Fruit fly (Drosophila melanogaster): ENCODE data around the gene Gorab.

Gene Gorab

dm6 chr3L:17411273-17411672 is 17.4 kb downstream of the Gorab start:
- no peak for TF ChIP-seq CG17801 (GFP tag; optimal IDR thresholded peaks at IDR 0.05; ENCODE audit: partially characterized antibody)

DNA sequence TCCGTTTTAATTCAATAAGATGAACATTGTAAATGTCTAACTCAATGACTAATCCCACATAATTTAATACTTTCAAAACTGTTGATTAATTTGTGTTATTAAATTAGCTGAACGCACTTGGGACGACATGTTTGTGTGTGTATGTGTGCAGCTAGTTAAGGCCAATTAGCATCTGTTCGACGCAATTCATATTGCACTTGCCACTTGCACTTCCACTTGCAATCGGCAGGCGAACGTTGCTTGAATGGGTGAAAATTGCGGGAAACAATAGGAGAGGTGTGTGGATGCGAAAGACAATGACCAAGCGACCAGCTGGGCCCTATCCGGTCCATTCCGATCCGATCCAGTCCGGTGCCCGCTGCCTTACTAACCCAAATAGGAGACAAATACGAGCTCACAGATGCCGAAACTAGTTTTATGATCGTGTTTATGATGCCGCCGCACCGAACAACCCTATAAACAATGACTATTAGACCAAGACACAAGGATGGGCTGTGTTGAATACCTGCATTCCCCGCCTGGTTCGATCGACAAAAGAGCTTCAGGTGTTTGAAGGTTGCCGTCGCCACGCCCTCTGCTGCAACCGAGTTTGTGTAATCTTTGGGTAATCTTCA is 21.0 kb downstream of the Gorab start:
- TF ChIP-seq CG17801 (GFP tag; optimal IDR thresholded peaks at IDR 0.05; ENCODE audit: partially characterized antibody) = no peak

dm6 chr3L:17407073-17407472 is 21.6 kb downstream of the Gorab start:
- no peak for TF ChIP-seq CG17801 (GFP tag; optimal IDR thresholded peaks at IDR 0.05; ENCODE audit: partially characterized antibody)

- TF ChIP-seq CG17801 (GFP tag; optimal IDR thresholded peaks at IDR 0.05; ENCODE audit: partially characterized antibody) = no peak
Observed at dm6 chr3L:17404646-17405045, 24.0 kb downstream of the Gorab start.

- no peak for TF ChIP-seq CG17801 (GFP tag; optimal IDR thresholded peaks at IDR 0.05; ENCODE audit: partially characterized antibody)
Observed at dm6 chr3L:17403268-17403667, 25.4 kb downstream of the Gorab start.

dm6 chr3L:17402399-17402798 is 26.2 kb downstream of the Gorab start:
- no peak for TF ChIP-seq CG17801 (GFP tag; optimal IDR thresholded peaks at IDR 0.05; ENCODE audit: partially characterized antibody)

DNA sequence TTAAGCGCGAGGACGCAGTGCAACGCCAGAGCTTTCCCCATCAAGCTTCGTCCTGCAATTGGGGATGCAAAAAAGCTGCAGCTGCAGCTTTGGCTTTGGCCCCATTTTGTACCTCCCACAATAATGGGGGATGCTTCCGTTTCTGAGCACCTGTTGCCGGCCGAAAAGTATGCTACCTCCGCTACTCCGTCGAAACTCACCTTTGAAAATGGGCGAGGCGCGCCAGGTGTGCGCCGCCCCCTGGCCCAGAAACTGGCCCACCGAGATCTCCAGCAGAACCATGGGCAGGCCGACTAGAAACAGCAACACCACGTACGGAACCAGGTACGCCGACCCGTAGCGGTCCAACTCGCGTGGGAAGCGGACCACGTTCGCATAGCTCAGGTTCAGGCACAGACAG is 27.2 kb downstream of the Gorab start:
- no peak for TF ChIP-seq CG17801 (GFP tag; optimal IDR thresholded peaks at IDR 0.05; ENCODE audit: partially characterized antibody)

DNA sequence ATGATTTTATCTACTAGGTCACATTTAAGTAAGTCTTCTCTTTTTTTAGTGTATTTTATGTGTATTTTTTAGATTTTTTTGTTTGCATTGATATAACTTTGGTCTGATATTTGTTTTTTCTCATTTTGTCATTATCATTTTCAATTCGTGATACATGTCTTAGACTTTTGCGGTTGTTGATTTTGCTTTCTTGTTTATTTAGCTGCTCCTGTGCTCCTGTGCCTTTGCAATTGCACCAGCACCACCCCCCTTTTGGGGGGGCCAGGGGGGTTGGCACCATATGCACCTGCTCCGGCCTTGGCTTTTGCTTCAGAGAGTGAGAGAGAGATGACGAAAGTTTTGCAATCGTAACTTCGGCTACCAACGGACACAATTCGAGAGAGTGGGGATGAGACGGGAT is 27.7 kb downstream of the Gorab start:
- no peak for TF ChIP-seq CG17801 (GFP tag; optimal IDR thresholded peaks at IDR 0.05; ENCODE audit: partially characterized antibody)

DNA sequence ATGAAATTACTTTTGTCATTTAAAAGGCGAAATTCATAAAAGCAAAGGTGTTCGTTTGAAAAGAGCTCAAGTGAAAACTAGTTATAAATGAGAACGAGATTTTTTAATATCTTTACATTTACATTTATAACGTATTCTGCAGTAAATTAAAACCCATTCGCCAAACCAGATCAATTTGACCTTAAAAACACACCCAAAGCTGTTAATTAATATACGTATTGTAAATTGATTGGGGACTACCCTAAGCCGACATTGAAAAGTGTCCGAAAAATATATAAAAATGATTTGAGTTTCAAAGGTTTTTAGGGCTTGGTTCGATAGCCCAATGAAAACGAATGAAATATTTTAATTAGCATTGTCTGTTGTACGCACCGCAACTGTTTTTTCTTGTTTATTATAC is 29.6 kb downstream of the Gorab start:
- no peak for TF ChIP-seq CG17801 (GFP tag; optimal IDR thresholded peaks at IDR 0.05; ENCODE audit: partially characterized antibody)

- no peak for TF ChIP-seq CG17801 (GFP tag; optimal IDR thresholded peaks at IDR 0.05; ENCODE audit: partially characterized antibody)
Observed at dm6 chr3L:17394435-17395017, 34.1 kb downstream of the Gorab start.

DNA sequence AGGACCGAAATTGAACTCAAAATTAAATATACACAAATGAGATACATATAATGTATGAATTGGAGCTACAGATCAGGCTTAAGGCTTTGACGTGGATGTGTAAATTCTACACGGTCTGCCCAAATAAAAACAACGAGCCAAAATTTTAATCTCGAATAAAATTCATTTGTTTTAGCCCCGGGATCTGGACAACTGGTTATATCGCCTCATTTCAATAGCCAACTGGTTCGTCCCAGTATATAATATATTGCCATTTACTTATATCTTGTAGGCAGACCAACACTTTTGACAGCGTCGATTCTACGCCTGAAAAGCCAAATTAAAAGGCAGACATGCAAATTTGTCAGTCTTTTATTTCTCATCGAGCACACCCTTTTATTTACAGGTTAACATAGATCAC is 35.5 kb downstream of the Gorab start:
- TF ChIP-seq CG17801 (GFP tag; optimal IDR thresholded peaks at IDR 0.05; ENCODE audit: partially characterized antibody) = no peak

dm6 chr3L:17392412-17392811 is 36.2 kb downstream of the Gorab start:
- TF ChIP-seq CG17801 (GFP tag; optimal IDR thresholded peaks at IDR 0.05; ENCODE audit: partially characterized antibody) = no peak

DNA sequence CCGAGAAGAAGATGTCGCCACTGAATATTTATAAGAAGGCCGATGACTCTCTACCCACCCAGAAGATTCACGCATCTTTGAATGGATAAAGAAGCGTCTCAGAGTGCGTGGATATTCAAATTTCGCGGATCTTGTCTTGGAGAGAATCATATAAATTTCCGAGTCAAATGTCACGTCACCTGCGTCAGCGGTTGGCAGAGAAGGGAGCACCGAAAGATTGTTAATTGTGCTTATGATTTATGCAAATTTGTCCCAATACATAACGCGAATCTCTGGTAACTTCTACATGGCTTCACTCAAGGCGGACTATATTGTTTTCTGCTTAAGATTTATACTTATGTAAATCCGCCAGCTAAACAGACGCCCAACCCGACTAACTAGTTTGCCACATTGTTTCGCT is 37.5 kb downstream of the Gorab start:
- no peak for TF ChIP-seq CG17801 (GFP tag; optimal IDR thresholded peaks at IDR 0.05; ENCODE audit: partially characterized antibody)

DNA sequence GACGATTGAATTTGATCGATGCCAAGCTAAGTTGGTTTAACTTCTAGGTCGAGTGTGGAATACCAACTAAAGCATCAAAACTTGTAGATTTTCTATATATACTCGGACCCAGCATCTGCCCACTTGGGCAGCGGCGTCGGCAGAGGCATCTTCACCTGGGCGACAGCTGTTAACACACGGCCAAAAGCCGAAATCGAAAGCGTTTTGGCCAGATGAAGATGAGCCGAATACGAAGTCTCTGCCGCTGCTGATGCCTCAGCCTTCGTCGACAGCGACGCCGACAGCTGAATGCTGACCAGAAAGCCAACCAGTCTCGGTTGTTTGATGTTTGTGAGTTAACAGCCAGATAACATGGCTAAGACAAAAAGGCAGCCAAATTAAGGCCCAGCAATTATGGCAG is 39.7 kb downstream of the Gorab start, which contains the start of gene CG13731:
TSS of gene CG13731 (minus strand) at position 62 of the 400 bp plus-strand sequence.
- TF ChIP-seq CG17801 (GFP tag; optimal IDR thresholded peaks at IDR 0.05; ENCODE audit: partially characterized antibody) = no peak

DNA sequence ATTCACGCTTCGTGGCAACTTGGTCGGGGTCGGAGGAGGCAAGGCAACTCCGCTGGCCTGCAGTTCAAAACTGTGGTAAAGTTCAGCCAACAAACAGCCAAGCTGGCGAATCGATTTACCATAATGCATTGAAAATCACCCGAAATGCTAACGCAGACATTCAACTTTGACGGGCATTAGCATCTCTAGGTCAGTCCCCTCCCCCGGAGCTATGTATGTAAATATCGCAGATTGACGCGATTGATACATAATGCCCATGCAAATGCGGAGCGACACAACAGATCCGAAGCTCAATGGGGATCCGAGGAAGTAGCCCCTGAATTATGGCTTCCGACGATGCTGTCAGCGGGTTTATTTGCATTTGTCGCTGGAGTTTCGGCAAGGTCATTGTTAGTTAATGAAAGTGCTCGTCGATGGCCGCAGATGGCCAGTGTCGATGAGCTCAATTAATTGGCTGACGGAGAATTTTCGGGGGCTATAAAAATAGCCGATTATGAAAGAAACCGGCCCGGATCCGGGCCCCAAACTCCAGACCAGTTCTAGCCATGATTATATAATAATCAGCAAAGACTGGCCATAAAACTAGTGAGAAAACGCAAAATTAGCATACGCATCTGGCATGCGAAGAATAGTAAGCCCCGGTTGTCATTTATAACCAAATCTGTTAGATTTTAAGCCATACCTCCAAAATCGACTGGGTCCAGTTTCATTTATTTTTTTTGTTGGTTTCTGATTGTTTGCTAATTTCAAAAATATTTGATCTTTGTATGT is 41.8 kb downstream of the Gorab start:
- TF ChIP-seq CG17801 (GFP tag; optimal IDR thresholded peaks at IDR 0.05; ENCODE audit: partially characterized antibody) = no peak

DNA sequence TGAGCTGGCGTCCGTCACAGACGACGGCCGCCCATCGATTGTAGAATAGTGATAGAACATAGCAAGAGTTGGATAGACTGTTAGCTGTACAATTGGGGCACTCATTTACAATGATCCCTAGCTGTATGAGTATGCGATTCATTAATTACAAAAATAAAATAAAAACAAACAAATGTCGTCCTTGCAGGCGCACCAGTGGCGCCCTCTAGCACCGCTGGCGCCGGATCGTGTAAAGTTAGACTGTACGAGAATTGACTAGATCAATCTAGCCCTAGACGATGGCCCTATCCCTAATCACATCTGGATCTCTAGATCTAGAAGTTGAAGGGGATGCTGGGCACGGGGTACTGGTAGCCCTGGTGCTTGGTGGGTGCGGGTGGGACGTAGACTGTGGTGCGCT is 44.9 kb downstream of the Gorab start:
- no peak for TF ChIP-seq CG17801 (GFP tag; optimal IDR thresholded peaks at IDR 0.05; ENCODE audit: partially characterized antibody)
